Worm (Caenorhabditis elegans) whole organism, L4/young adult: ENCODE measurements around the gene cyp-13A2.

Experiments used
- W03F9.2 ChIP-seq: fragments of 150-350 bp; optimal IDR thresholded peaks from 2 replicates; lab custom pipeline; 2014; ENCODE audit warnings: missing biosample characterization, missing genetic modification characterization
- dao-5 ChIP-seq: sonication (generic microtip); optimal IDR thresholded peaks from 2 replicates; lab custom pipeline; 2016; ENCODE audit warnings: missing genotype, missing genetic modification characterization, moderate library complexity, missing compliant biosample characterization
- him-1 ChIP-seq: sonication (generic microtip); optimal IDR thresholded peaks from 2 replicates; lab custom pipeline; 2016; ENCODE audit warnings: missing genotype, missing genetic modification reagents, missing genetic modification characterization, missing compliant biosample characterization

ce11 chrII:9775790-9776189 lies 11.6 kb downstream of the cyp-13A2 start, which contains the start of gene T10B9.9:
- TF ChIP-seq W03F9.2 (tag; lab: Kevin White, UChicago): no peak
- no peak for TF ChIP-seq him-1 (tag; lab: Kevin White, UChicago)
- no peak for TF ChIP-seq dao-5 (tag; lab: Kevin White, UChicago)
